Fruit fly (Drosophila melanogaster): ENCODE measurements around the gene CG15167.

The CG15167 gene

DNA sequence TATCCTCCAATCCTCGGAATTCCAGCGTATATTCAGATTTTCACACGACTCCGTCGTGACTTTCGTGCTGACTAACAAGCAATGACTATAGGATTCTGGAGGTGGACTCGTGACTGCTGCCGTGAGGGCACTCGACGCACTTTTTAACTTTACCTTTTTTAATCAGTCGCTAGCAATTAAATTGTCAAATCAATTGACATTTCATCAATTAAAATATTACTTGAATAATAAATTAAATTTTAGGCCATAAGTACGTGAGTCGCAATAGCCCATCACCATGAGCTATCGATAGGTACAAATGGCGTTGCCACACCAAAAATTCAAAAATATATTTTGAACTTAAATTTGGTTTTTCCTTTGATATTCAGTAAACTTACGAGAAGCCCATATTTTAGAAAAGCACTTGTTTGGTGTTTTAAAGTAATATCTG is 34.5 kb upstream of the CG15167 start, which contains the start of gene Jwa (continued):
- peak; percentile 22 for TF ChIP-seq corto (GFP tag; optimal IDR thresholded peaks at IDR 0.05)
- peak; percentile 92 for TF ChIP-seq Atf3 (GFP tag; optimal IDR thresholded peaks at IDR 0.05)
- peak; percentile 92 for TF ChIP-seq danr (GFP tag; IDR thresholded peaks at IDR 0.05)
- no peak for TF ChIP-seq CG6813 (GFP tag; optimal IDR thresholded peaks at IDR 0.05)
- TF ChIP-seq pb (GFP tag; optimal IDR thresholded peaks at IDR 0.05) = peak; percentile 67
- TF ChIP-seq CG18262 (tag; optimal IDR thresholded peaks at IDR 0.05) = peak; percentile 81
- peak; percentile 51; the same call in 1 of the 2 replicates for TF ChIP-seq Doc2 (GFP tag; IDR thresholded peaks at IDR 0.05)
- peak; percentile 84 for TF ChIP-seq psq (GFP tag; optimal IDR thresholded peaks at IDR 0.05)
- TF ChIP-seq CG9437 (GFP tag; optimal IDR thresholded peaks at IDR 0.05) = peak; percentile 84
- TF ChIP-seq CG16813 (GFP tag; IDR thresholded peaks at IDR 0.05; ENCODE audit: partially characterized antibody) = peak; percentile 99
- peak; percentile 89 for TF ChIP-seq nerfin-1 (tag; optimal IDR thresholded peaks at IDR 0.05)
- TF ChIP-seq HLH4C (GFP tag; IDR thresholded peaks at IDR 0.05; ENCODE audit: partially characterized antibody) = peak; percentile 98
- TF ChIP-seq Scr (GFP tag; IDR thresholded peaks at IDR 0.05; ENCODE audit: partially characterized antibody) = peak; percentile 99
- TF ChIP-seq CG32767 (GFP tag; IDR thresholded peaks at IDR 0.05) = peak; percentile 85
- peak; percentile 92 for TF ChIP-seq NFAT (GFP tag; IDR thresholded peaks at IDR 0.05)
- peak; percentile 91 for TF ChIP-seq Aef1 (GFP tag; IDR thresholded peaks at IDR 0.05)
- TF ChIP-seq Awh (GFP tag; IDR thresholded peaks at IDR 0.05) = peak; percentile 80
- TF ChIP-seq zen2 (GFP tag; IDR thresholded peaks at IDR 0.05; ENCODE audit: partially characterized antibody) = peak; percentile 98; the same call in 2 of the 3 replicates
- peak; percentile 89 for TF ChIP-seq peb (GFP tag; IDR thresholded peaks at IDR 0.05)
- TF ChIP-seq salm (tag; optimal IDR thresholded peaks at IDR 0.05) = peak; percentile 88
- peak; percentile 39 for TF ChIP-seq tap (tag; optimal IDR thresholded peaks at IDR 0.05)
- no peak for TF ChIP-seq cad (GFP tag; optimal IDR thresholded peaks at IDR 0.05)
- peak; percentile 61 for TF ChIP-seq her (GFP tag; optimal IDR thresholded peaks at IDR 0.05)
- peak; percentile 93 for TF ChIP-seq Xbp1 (GFP tag; optimal IDR thresholded peaks at IDR 0.05)
- peak; percentile 81 for TF ChIP-seq lab (GFP tag; optimal IDR thresholded peaks at IDR 0.05)
- TF ChIP-seq CG9817 (tag; optimal IDR thresholded peaks at IDR 0.05) = peak; percentile 94
- TF ChIP-seq Myb (GFP tag; optimal IDR thresholded peaks at IDR 0.05) = peak; percentile 84
- peak; percentile 81 to 96 for TF ChIP-seq Pdp1 (GFP tag; optimal IDR thresholded peaks at IDR 0.05)
- TF ChIP-seq aop (GFP tag; IDR thresholded peaks at IDR 0.05) = peak; percentile 63
- TF ChIP-seq tin (GFP tag; optimal IDR thresholded peaks at IDR 0.05) = peak; percentile 96
- TF ChIP-seq Fer1 (GFP tag; optimal IDR thresholded peaks at IDR 0.05) = peak; percentile 79
- peak; percentile 89 for TF ChIP-seq Six4 (GFP tag; optimal IDR thresholded peaks at IDR 0.05)
- peak; percentile 31 for TF ChIP-seq run (tag; optimal IDR thresholded peaks at IDR 0.05)
- peak; percentile 90 for TF ChIP-seq CG14050 (GFP tag; IDR thresholded peaks at IDR 0.05)
- TF ChIP-seq lmd (GFP tag; IDR thresholded peaks at IDR 0.05) = peak; percentile 91
- peak; percentile 77 for TF ChIP-seq CG4730 (GFP tag; IDR thresholded peaks at IDR 0.05)
- peak; percentile 62 for TF ChIP-seq emc (GFP tag; optimal IDR thresholded peaks at IDR 0.05)
- peak; percentile 93 for TF ChIP-seq cato (GFP tag; optimal IDR thresholded peaks at IDR 0.05; ENCODE audit: borderline replicate concordance)
- TF ChIP-seq CG14710 (tag; optimal IDR thresholded peaks at IDR 0.05) = peak; percentile 88
- peak; percentile 95 for TF ChIP-seq tx (GFP tag; optimal IDR thresholded peaks at IDR 0.05)
- TF ChIP-seq Nf-YB (GFP tag; optimal IDR thresholded peaks at IDR 0.05) = peak; percentile 80
- TF ChIP-seq CG7357 (GFP tag; IDR thresholded peaks at IDR 0.05) = peak; percentile 81
- peak; percentile 46 for TF ChIP-seq CG17912 (GFP tag; optimal IDR thresholded peaks at IDR 0.05)
- TF ChIP-seq Xrp1 (GFP tag; IDR thresholded peaks at IDR 0.05) = peak; percentile 93
- peak; percentile 97 for TF ChIP-seq CG30403 (GFP tag; optimal IDR thresholded peaks at IDR 0.05)
- TF ChIP-seq dm (GFP tag; optimal IDR thresholded peaks at IDR 0.05) = peak; percentile 92
- peak; percentile 53; the same call in 1 of the 2 replicates for TF ChIP-seq toy (GFP tag; IDR thresholded peaks at IDR 0.05)
- TF ChIP-seq MTF-1 (GFP tag; optimal IDR thresholded peaks at IDR 0.05; ENCODE audit: borderline replicate concordance) = no peak
- TF ChIP-seq CG13287 (GFP tag; IDR thresholded peaks at IDR 0.05; ENCODE audit: partially characterized antibody) = peak; percentile 100
- no peak for TF ChIP-seq z (GFP tag; IDR thresholded peaks at IDR 0.05)
